Worm (Caenorhabditis elegans) whole organism, L4 larva: Measurements from ENCODE around the gene mel-11.

Source experiments
- D1046.2 ChIP-seq: fragments of 200-800 bp; sonication (Bioruptor generic); IDR thresholded peaks from 2 replicates; pipeline ENCODE4 v1.3.6; 2022; ENCODE audit warnings: missing genetic modification characterization, missing compliant biosample characterization
- F10B5.3 ChIP-seq: sonication (generic microtip); optimal IDR thresholded peaks from 2 replicates; lab custom pipeline; 2016; ENCODE audit warnings: mild to moderate bottlenecking, missing genetic modification characterization, missing compliant biosample characterization
- F26F4.8 ChIP-seq: fragments of 200-800 bp; sonication (Bioruptor generic); conservative IDR thresholded peaks from 2 replicates; pipeline ENCODE4 v1.3.6; 2022; ENCODE audit warnings: missing genetic modification characterization, missing compliant biosample characterization
- F37D6.2 ChIP-seq: sonication (generic microtip); optimal IDR thresholded peaks from 2 replicates; lab custom pipeline; 2016; ENCODE audit warnings: mild to moderate bottlenecking, missing genetic modification characterization, missing compliant biosample characterization
- F44E2.7 ChIP-seq: fragments of 200-800 bp; sonication (Bioruptor generic); IDR thresholded peaks from 2 replicates; pipeline ENCODE4 v2.1.2; 2022; ENCODE audit warnings: missing genetic modification characterization, missing compliant biosample characterization
- R02D3.7 ChIP-seq: fragments of 150-350 bp; sonication (generic microtip); optimal IDR thresholded peaks from 3 replicates; lab custom pipeline; 2014; ENCODE audit warnings: missing biosample characterization, missing genetic modification characterization
- T20F7.1 ChIP-seq: fragments of 200-800 bp; sonication (Bioruptor generic); optimal IDR thresholded peaks from 2 replicates; lab custom pipeline; 2018; ENCODE audit warnings: mild to moderate bottlenecking, missing genetic modification characterization, missing compliant biosample characterization
- Y105C5A.15 ChIP-seq: fragments of 200-800 bp; sonication (Bioruptor generic); IDR thresholded peaks from 2 replicates; pipeline ENCODE4 v1.3.6; 2022; ENCODE audit warnings: missing genetic modification characterization, missing compliant biosample characterization
- Y48G9A.11 ChIP-seq: fragments of 200-800 bp; sonication (Bioruptor generic); IDR thresholded peaks from 2 replicates; pipeline ENCODE4 v1.3.6; 2022; ENCODE audit warnings: missing genetic modification reagents, missing genetic modification characterization, missing compliant biosample characterization
- Y5F2A.4 ChIP-seq: fragments of 200-800 bp; sonication (Bioruptor generic); optimal IDR thresholded peaks from 2 replicates; lab custom pipeline; 2018; ENCODE audit warnings: mild to moderate bottlenecking, missing genetic modification characterization, missing compliant biosample characterization
- ZK337.2 ChIP-seq: fragments of 200-800 bp; sonication (Bioruptor generic); IDR thresholded peaks from 2 replicates; pipeline ENCODE4 v1.3.6; 2022; ENCODE audit warnings: missing genetic modification reagents, missing genetic modification characterization, missing compliant biosample characterization
- ZK546.5 ChIP-seq, 2 experiments: sonication (generic microtip); optimal IDR thresholded peaks; 2 replicates each; lab custom pipeline; 2017; ENCODE audit warnings: missing biosample characterization in 2 of 2, missing genetic modification characterization in 2 of 2
- aha-1 ChIP-seq: fragments of 150-350 bp; peaks from one replicate; lab custom pipeline; 2014; ENCODE audit warnings: missing biosample characterization, missing genetic modification characterization
- arid-1 ChIP-seq: fragments of 200-800 bp; sonication (Bioruptor generic); conservative IDR thresholded peaks from 2 replicates; pipeline ENCODE4 v1.3.6; 2022; ENCODE audit warnings: missing genetic modification reagents, missing genetic modification characterization, missing compliant biosample characterization
- ceh-32 ChIP-seq: sonication (generic microtip); optimal IDR thresholded peaks from 2 replicates; lab custom pipeline; 2016; ENCODE audit warnings: mild to moderate bottlenecking, missing genetic modification characterization, missing compliant biosample characterization; ENCODE audit not compliant: poor library complexity
- ceh-62 ChIP-seq: sonication (generic microtip); optimal IDR thresholded peaks from 2 replicates; lab custom pipeline; 2017; ENCODE audit warnings: missing biosample characterization, missing genetic modification characterization
- ces-1 ChIP-seq: fragments of 150-350 bp; sonication (generic microtip); optimal IDR thresholded peaks from 4 replicates; lab custom pipeline; 2014; ENCODE audit warnings: missing biosample characterization, missing genetic modification reagents, missing genetic modification characterization
- daf-16 ChIP-seq, 3 experiments: sonication (generic microtip); optimal IDR thresholded peaks; 2 replicates each; lab custom pipeline; 2016 to 2017; ENCODE audit warnings: missing genetic modification characterization in 3 of 3, missing genetic modification reagents in 3 of 3, mild to moderate bottlenecking in 2 of 3, missing compliant biosample characterization in 2 of 3, missing biosample characterization in 1 of 3, moderate library complexity in 1 of 3
- dve-1 ChIP-seq: sonication (generic microtip); optimal IDR thresholded peaks from 2 replicates; lab custom pipeline; 2017; ENCODE audit warnings: antibody characterized with exemption, mild to moderate bottlenecking, missing genetic modification characterization, missing compliant biosample characterization; ENCODE audit not compliant: insufficient read depth
- egl-43 ChIP-seq: fragments of 200-800 bp; sonication (Bioruptor generic); IDR thresholded peaks from 2 replicates; pipeline ENCODE4 v1.3.6; 2022; ENCODE audit warnings: missing genetic modification reagents, missing genetic modification characterization, missing compliant biosample characterization
- fos-1 ChIP-seq: fragments of 150-350 bp; optimal IDR thresholded peaks from 2 replicates; lab custom pipeline; 2014; ENCODE audit warnings: missing biosample characterization, missing genetic modification characterization
- hif-1 ChIP-seq, 2 experiments: sonication (generic microtip); optimal IDR thresholded peaks; 2 replicates each; lab custom pipeline; 2016 to 2017; ENCODE audit warnings: missing compliant biosample characterization in 2 of 2, missing genetic modification characterization in 2 of 2, missing genetic modification reagents in 2 of 2, missing genotype in 2 of 2, mild to moderate bottlenecking in 1 of 2
- hlh-11 ChIP-seq: fragments of 200-800 bp; sonication (Bioruptor generic); optimal IDR thresholded peaks from 2 replicates; lab custom pipeline; 2018; ENCODE audit warnings: mild to moderate bottlenecking, missing genetic modification characterization, missing compliant biosample characterization
- hmg-1.1 ChIP-seq: fragments of 200-800 bp; sonication (Bioruptor generic); IDR thresholded peaks from 2 replicates; pipeline ENCODE4 v1.3.6; 2022; ENCODE audit warnings: missing genetic modification reagents, missing genetic modification characterization, missing compliant biosample characterization
- jun-1 ChIP-seq: fragments of 150-350 bp; optimal IDR thresholded peaks from 2 replicates; lab custom pipeline; 2014; ENCODE audit warnings: missing biosample characterization, missing genetic modification reagents, missing genetic modification characterization
- lsy-2 ChIP-seq, 2 experiments: fragments of 150-350 bp in 1 of 2; sonication (generic microtip) in 1 of 2; optimal IDR thresholded peaks; 2 replicates each; lab custom pipeline; 2014 to 2017; ENCODE audit warnings: missing biosample characterization in 2 of 2, missing genetic modification characterization in 2 of 2
- madf-9 ChIP-seq: fragments of 200-800 bp; sonication (Bioruptor generic); conservative IDR thresholded peaks from 2 replicates; pipeline ENCODE4 v1.3.6; 2022; ENCODE audit warnings: missing genetic modification reagents, missing genetic modification characterization, missing compliant biosample characterization
- mdl-1 ChIP-seq, 2 experiments: fragments of 150-350 bp in 1 of 2; sonication (generic microtip) in 1 of 2; optimal IDR thresholded peaks; 2 replicates each; lab custom pipeline; 2014 to 2017; ENCODE audit warnings: missing biosample characterization in 2 of 2, missing genetic modification characterization in 2 of 2
- mxl-2 ChIP-seq: fragments of 200-800 bp; sonication (Bioruptor generic); conservative IDR thresholded peaks from 2 replicates; pipeline ENCODE4 v1.3.6; 2022; ENCODE audit warnings: missing genetic modification reagents, missing genetic modification characterization, missing compliant biosample characterization
- nhr-102 ChIP-seq: sonication (generic microtip); optimal IDR thresholded peaks from 2 replicates; lab custom pipeline; 2016; ENCODE audit warnings: mild to moderate bottlenecking, missing genetic modification characterization, moderate library complexity, missing compliant biosample characterization
- nhr-11 ChIP-seq: fragments of 150-350 bp; optimal IDR thresholded peaks from 2 replicates; lab custom pipeline; 2014; ENCODE audit warnings: missing biosample characterization, missing genetic modification characterization
- nhr-25 ChIP-seq: sonication (generic microtip); optimal IDR thresholded peaks from 2 replicates; lab custom pipeline; 2017; ENCODE audit warnings: missing genetic modification characterization, mild to moderate bottlenecking, missing compliant biosample characterization, antibody characterized with exemption, moderate library complexity, borderline replicate concordance; ENCODE audit not compliant: insufficient read depth
- nhr-41 ChIP-seq: fragments of 200-800 bp; sonication (Bioruptor generic); IDR thresholded peaks from 2 replicates; pipeline ENCODE4 v1.3.6; 2022; ENCODE audit warnings: missing genetic modification reagents, missing genetic modification characterization, missing compliant biosample characterization
- nhr-77 ChIP-seq: fragments of 150-350 bp; optimal IDR thresholded peaks from 2 replicates; lab custom pipeline; 2014; ENCODE audit warnings: missing biosample characterization, missing genetic modification characterization
- pha-4 ChIP-seq, 2 experiments: fragments of 150-350 bp in 1 of 2; fragments of 200-800 bp in 1 of 2; sonication (Bioruptor generic) in 1 of 2; IDR thresholded peaks in 1 of 2; optimal IDR thresholded peaks in 1 of 2; 2 replicates each; pipeline versions ENCODE4 v1.3.6 to Lab custom; 2014 to 2022; ENCODE audit warnings: missing genetic modification characterization in 2 of 2, missing genetic modification reagents in 2 of 2, missing biosample characterization in 1 of 2, missing compliant biosample characterization in 1 of 2
- php-3 ChIP-seq: fragments of 200-800 bp; sonication (Bioruptor generic); IDR thresholded peaks from 2 replicates; pipeline ENCODE4 v1.3.6; 2022; ENCODE audit warnings: missing genetic modification reagents, missing genetic modification characterization, missing compliant biosample characterization
- pqm-1 ChIP-seq: sonication (generic microtip); optimal IDR thresholded peaks from 2 replicates; lab custom pipeline; 2017; ENCODE audit warnings: missing biosample characterization, missing genetic modification characterization
- saeg-2 ChIP-seq: fragments of 200-800 bp; sonication (Bioruptor generic); IDR thresholded peaks from 2 replicates; pipeline ENCODE4 v1.3.6; 2022; ENCODE audit warnings: missing genetic modification reagents, missing genetic modification characterization, missing compliant biosample characterization
- snpc-1.2 ChIP-seq: fragments of 200-800 bp; sonication (Bioruptor generic); IDR thresholded peaks from 2 replicates; pipeline ENCODE4 v1.3.6; 2022; ENCODE audit warnings: missing genetic modification reagents, missing genetic modification characterization, missing compliant biosample characterization
- snpc-4 ChIP-seq: fragments of 150-350 bp; optimal IDR thresholded peaks from 2 replicates; lab custom pipeline; 2014; ENCODE audit warnings: missing biosample characterization, missing genetic modification characterization
- spr-3 ChIP-seq: fragments of 200-800 bp; sonication (Bioruptor generic); optimal IDR thresholded peaks from 2 replicates; lab custom pipeline; 2018; ENCODE audit warnings: mild to moderate bottlenecking, missing genetic modification characterization, missing compliant biosample characterization
- tra-1 ChIP-seq: fragments of 200-800 bp; sonication (Bioruptor generic); IDR thresholded peaks from 2 replicates; pipeline ENCODE4 v1.3.6; 2022; ENCODE audit warnings: missing genetic modification reagents, missing genetic modification characterization, missing compliant biosample characterization
- unc-130 ChIP-seq: sonication (generic microtip); optimal IDR thresholded peaks from 2 replicates; lab custom pipeline; 2016; ENCODE audit warnings: missing genetic modification reagents, missing genetic modification characterization, missing compliant biosample characterization
- unc-62 ChIP-seq, 3 experiments: fragments of 150-350 bp in 1 of 3; sonication (generic microtip); optimal IDR thresholded peaks in 2 of 3; peaks in 1 of 3; 1 replicate in 1 of 3; 2 replicates in 2 of 3; lab custom pipeline; 2014 to 2017; ENCODE audit warnings: missing biosample characterization in 3 of 3, missing genetic modification characterization in 3 of 3, missing genetic modification reagents in 3 of 3, missing genotype in 1 of 3
- vab-7 ChIP-seq: fragments of 200-800 bp; sonication (Bioruptor generic); IDR thresholded peaks from 2 replicates; pipeline ENCODE4 v1.3.6; 2022; ENCODE audit warnings: missing genetic modification reagents, missing genetic modification characterization, missing compliant biosample characterization
- zfp-2 ChIP-seq: sonication (generic microtip); optimal IDR thresholded peaks from 2 replicates; lab custom pipeline; 2016; ENCODE audit warnings: mild to moderate bottlenecking, missing genetic modification characterization, missing compliant biosample characterization
- zfp-3 ChIP-seq: fragments of 200-800 bp; sonication (Bioruptor generic); conservative IDR thresholded peaks from 2 replicates; pipeline ENCODE4 v1.3.6; 2022; ENCODE audit warnings: missing genetic modification reagents, missing genetic modification characterization, missing compliant biosample characterization

Gene mel-11

DNA sequence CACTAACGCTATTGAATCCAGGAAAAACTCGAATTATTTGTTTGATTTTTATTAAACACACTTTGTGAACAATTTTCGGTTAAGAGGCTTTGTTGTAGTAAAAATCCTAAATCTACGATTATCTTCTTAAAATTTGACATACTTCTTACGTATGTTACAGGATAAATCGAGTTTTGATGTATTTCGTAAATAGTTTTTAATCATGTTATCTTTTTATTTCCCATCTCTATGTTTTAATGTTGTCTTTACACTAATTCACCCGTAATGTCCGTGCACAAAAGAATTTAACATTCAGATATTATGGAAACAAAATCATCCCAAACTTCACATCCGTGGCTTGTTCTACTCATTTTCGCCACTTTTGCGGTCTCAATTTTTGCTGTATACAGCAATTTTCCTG is 34.7 kb upstream of the mel-11 start, which contains the start of gene egli-1:
Gene egli-1 (plus strand): TSS at position 301 of the 400 bp plus-strand sequence.
- TF ChIP-seq T20F7.1 (GFP tag; lab: Kevin White, UChicago) (no peak), spr-3 (GFP tag; lab: Kevin White, UChicago) (no peak), madf-9 (GFP tag; lab: Robert Waterston, UW) (no peak), nhr-41 (GFP tag; lab: Robert Waterston, UW) (no peak), R02D3.7 (no peak), Y48G9A.11 (no peak), snpc-1.2 (GFP tag; lab: Robert Waterston, UW) (no peak)

- no peak for TF ChIP-seq snpc-4 (tag; lab: Kevin White, UChicago)
- TF ChIP-seq arid-1 (GFP tag; lab: Robert Waterston, UW): no peak
- TF ChIP-seq jun-1 (tag; lab: Kevin White, UChicago): no peak
- TF ChIP-seq F44E2.7 (GFP tag; lab: Robert Waterston, UW): no peak
- no peak for TF ChIP-seq ZK546.5 (tag; optimal IDR thresholded peaks at IDR 0.05; lab: Kevin White, UChicago)
- TF ChIP-seq aha-1 (tag; lab: Kevin White, UChicago): peak; percentile 70
- no peak for TF ChIP-seq daf-16 (GFP tag; optimal IDR thresholded peaks at IDR 0.05; lab: Kevin White, UChicago)
- TF ChIP-seq daf-16 (tag; optimal IDR thresholded peaks at IDR 0.05; lab: Kevin White, UChicago): peak; percentile 23
- no peak for TF ChIP-seq pqm-1
- TF ChIP-seq F10B5.3 (tag; lab: Kevin White, UChicago): no peak
- no peak for TF ChIP-seq Y105C5A.15 (GFP tag; lab: Robert Waterston, UW)
- no peak for TF ChIP-seq php-3
- no peak for TF ChIP-seq ces-1
- TF ChIP-seq saeg-2 (GFP tag; lab: Robert Waterston, UW): no peak
- TF ChIP-seq zfp-2 (tag; lab: Kevin White, UChicago): no peak
- TF ChIP-seq nhr-77: peak; percentile 36
- TF ChIP-seq Y5F2A.4 (GFP tag; lab: Kevin White, UChicago): no peak
- no peak for TF ChIP-seq hmg-1.1 (GFP tag; lab: Robert Waterston, UW)
- TF ChIP-seq tra-1 (GFP tag; lab: Robert Waterston, UW): no peak
- TF ChIP-seq D1046.2 (GFP tag; lab: Robert Waterston, UW): no peak
- no peak for TF ChIP-seq pha-4 (GFP tag; IDR thresholded peaks at IDR 0.05; lab: Robert Waterston, UW)
- no peak for TF ChIP-seq pha-4 (tag; optimal IDR thresholded peaks at IDR 0.05; lab: Kevin White, UChicago)
- TF ChIP-seq F26F4.8 (GFP tag; lab: Robert Waterston, UW): no peak
- no peak for TF ChIP-seq unc-130 (GFP tag; lab: Kevin White, UChicago)
- no peak for TF ChIP-seq ceh-62 (tag; lab: Kevin White, UChicago)
- no peak for TF ChIP-seq ceh-32 (tag; lab: Kevin White, UChicago)
- TF ChIP-seq F37D6.2 (tag; lab: Kevin White, UChicago): no peak
- no peak for TF ChIP-seq nhr-25 (tag; lab: Kevin White, UChicago)
- TF ChIP-seq hlh-11 (tag; lab: Kevin White, UChicago): peak; percentile 33
- TF ChIP-seq R02D3.7: no peak
- no peak for TF ChIP-seq fos-1 (tag; lab: Kevin White, UChicago)
- TF ChIP-seq zfp-3: no peak
- TF ChIP-seq hif-1 (tag; optimal IDR thresholded peaks at IDR 0.05; lab: Kevin White, UChicago): peak in 1 of 2 experiments; percentile 53
- TF ChIP-seq nhr-11: no peak
- TF ChIP-seq mxl-2: no peak
- peak in 1 of 2 experiments; percentile 40 for TF ChIP-seq mdl-1 (tag; optimal IDR thresholded peaks at IDR 0.05; lab: Kevin White, UChicago)
- TF ChIP-seq egl-43 (GFP tag; lab: Robert Waterston, UW): no peak
- TF ChIP-seq dve-1 (tag; lab: Kevin White, UChicago): peak; percentile 56
- TF ChIP-seq vab-7: no peak
- TF ChIP-seq lsy-2 (tag; optimal IDR thresholded peaks at IDR 0.05; lab: Kevin White, UChicago): peak in 1 of 2 experiments; percentile 59
- no peak for TF ChIP-seq nhr-102 (tag; lab: Kevin White, UChicago)
- no peak for TF ChIP-seq ZK337.2 (GFP tag; lab: Robert Waterston, UW)
- peak in 1 of 2 experiments; percentile 93 for TF ChIP-seq unc-62 (GFP tag; optimal IDR thresholded peaks at IDR 0.05 in 1 of 2; lab: Kevin White, UChicago)
- TF ChIP-seq unc-62 (tag; optimal IDR thresholded peaks at IDR 0.05; lab: Kevin White, UChicago): no peak
These were observed 33.4 kb upstream of the mel-11 start, which contains the start of gene eat-3 for ce11 chrII:9324824-9325351. eat-3 (plus strand) TSS chrII:9324874.
